Fruit fly (Drosophila melanogaster) whole organism, embryonic: ENCODE data around the gene unc-45.

Experiments
- Asciz ChIP-seq: fragments of 200-800 bp; sonication (Bioruptor generic); optimal IDR thresholded peaks from 2 replicates; lab custom pipeline; 2017; ENCODE audit warnings: missing biosample characterization, mild to moderate bottlenecking, missing genetic modification characterization, missing genetic modification reagents
- Atf3 ChIP-seq: fragments of 200-800 bp; sonication (Bioruptor generic); optimal IDR thresholded peaks from 3 replicates; lab custom pipeline; 2016; ENCODE audit warnings: missing biosample characterization, missing genetic modification characterization
- Bdp1 ChIP-seq: fragments of 200-800 bp; sonication (Bioruptor generic); optimal IDR thresholded peaks from 3 replicates; lab custom pipeline; 2016; ENCODE audit warnings: missing biosample characterization, missing genetic modification characterization
- CG12769 ChIP-seq: fragments of 200-800 bp; sonication (Bioruptor generic); optimal IDR thresholded peaks from 2 replicates; lab custom pipeline; 2019; ENCODE audit warnings: missing biosample characterization, mild to moderate bottlenecking, missing genetic modification characterization, moderate library complexity
- CG13894 ChIP-seq: fragments of 200-800 bp; sonication (Bioruptor generic); optimal IDR thresholded peaks from 3 replicates; lab custom pipeline; 2018; ENCODE audit warnings: missing biosample characterization, mild to moderate bottlenecking, missing genetic modification characterization, moderate library complexity
- CG14441 ChIP-seq: fragments of 200-800 bp; sonication (Bioruptor generic); IDR thresholded peaks from 2 replicates; pipeline ENCODE4 v1.3.6; 2022; ENCODE audit warnings: missing biosample characterization, missing genetic modification characterization
- CG15011 ChIP-seq: fragments of 200-800 bp; sonication (Bioruptor generic); optimal IDR thresholded peaks from 3 replicates; lab custom pipeline; 2018; ENCODE audit warnings: missing biosample characterization, mild to moderate bottlenecking, missing genetic modification characterization
- CG15073 ChIP-seq: fragments of 200-800 bp; sonication (Bioruptor generic); optimal IDR thresholded peaks from 2 replicates; lab custom pipeline; 2016; ENCODE audit warnings: missing biosample characterization, missing genetic modification characterization
- CG30431 ChIP-seq: fragments of 200-800 bp; sonication (Bioruptor generic); optimal IDR thresholded peaks from 2 replicates; lab custom pipeline; 2017; ENCODE audit warnings: missing biosample characterization, missing genetic modification characterization
- CG34224 ChIP-seq: fragments of 200-800 bp; sonication (Bioruptor generic); IDR thresholded peaks from 3 replicates; pipeline ENCODE4 v1.3.6; 2022; ENCODE audit warnings: missing biosample characterization, missing genetic modification characterization; ENCODE audit not compliant: partially characterized antibody
- CG3995 ChIP-seq: fragments of 200-800 bp; sonication (Bioruptor generic); optimal IDR thresholded peaks from 3 replicates; lab custom pipeline; 2016; ENCODE audit warnings: missing biosample characterization, missing genetic modification characterization
- CG4282 ChIP-seq: fragments of 200-800 bp; sonication (Bioruptor generic); optimal IDR thresholded peaks from 2 replicates; lab custom pipeline; 2016; ENCODE audit warnings: missing biosample characterization, missing genetic modification characterization
- CG5245 ChIP-seq: fragments of 200-800 bp; sonication (Bioruptor generic); optimal IDR thresholded peaks from 3 replicates; lab custom pipeline; 2016; ENCODE audit warnings: missing biosample characterization, missing genetic modification characterization
- CG5953 ChIP-seq: fragments of 200-800 bp; sonication (Bioruptor generic); IDR thresholded peaks from 2 replicates; pipeline ENCODE4 v1.3.6; 2022; ENCODE audit warnings: missing biosample characterization, missing genetic modification characterization
- CG6175 ChIP-seq: fragments of 200-800 bp; sonication (Bioruptor generic); IDR thresholded peaks from 3 replicates; pipeline ENCODE4 v1.3.6; 2022; ENCODE audit warnings: missing biosample characterization, missing genetic modification characterization
- CG6272 ChIP-seq: fragments of 200-800 bp; sonication (Bioruptor generic); IDR thresholded peaks from 2 replicates; pipeline ENCODE4 v1.3.6; 2022; ENCODE audit warnings: missing biosample characterization, missing genetic modification characterization
- CG6791 ChIP-seq: fragments of 200-800 bp; sonication (Bioruptor generic); IDR thresholded peaks from 3 replicates; pipeline ENCODE4 v1.3.6; 2022; ENCODE audit warnings: missing biosample characterization, missing genetic modification characterization; ENCODE audit not compliant: partially characterized antibody
- CG7963 ChIP-seq: fragments of 200-800 bp; sonication (Bioruptor generic); IDR thresholded peaks from 3 replicates; pipeline ENCODE4 v1.3.6; 2022; ENCODE audit warnings: missing biosample characterization, missing genetic modification characterization; ENCODE audit not compliant: partially characterized antibody
- CG9876 ChIP-seq: fragments of 200-800 bp; sonication (Bioruptor generic); optimal IDR thresholded peaks from 2 replicates; lab custom pipeline; 2016; ENCODE audit warnings: missing biosample characterization, missing genetic modification characterization
- CTCF ChIP-seq: fragments of 200-800 bp; sonication (Bioruptor generic); optimal IDR thresholded peaks from 2 replicates; lab custom pipeline; 2017; ENCODE audit warnings: missing biosample characterization, mild to moderate bottlenecking, missing genetic modification characterization, moderate library complexity
- D19B ChIP-seq: fragments of 200-800 bp; sonication (Bioruptor generic); optimal IDR thresholded peaks from 2 replicates; lab custom pipeline; 2017; ENCODE audit warnings: missing biosample characterization, mild to moderate bottlenecking, missing genetic modification characterization
- Dip3 ChIP-seq: fragments of 200-800 bp; sonication (Bioruptor generic); optimal IDR thresholded peaks from 3 replicates; lab custom pipeline; 2016; ENCODE audit warnings: missing biosample characterization, missing genetic modification characterization
- Hand ChIP-seq: fragments of 200-800 bp; sonication (Bioruptor generic); optimal IDR thresholded peaks from 2 replicates; lab custom pipeline; 2017; ENCODE audit warnings: mild to moderate bottlenecking, missing biosample characterization, missing genetic modification reagents, missing genetic modification characterization
- HmgZ ChIP-seq: fragments of 200-800 bp; sonication (Bioruptor generic); optimal IDR thresholded peaks from 2 replicates; lab custom pipeline; 2018; ENCODE audit warnings: missing biosample characterization, mild to moderate bottlenecking, missing genetic modification characterization
- Mes4 ChIP-seq: fragments of 200-800 bp; sonication (Bioruptor generic); optimal IDR thresholded peaks from 2 replicates; lab custom pipeline; 2016; ENCODE audit warnings: missing biosample characterization, missing genetic modification characterization
- Sox100B ChIP-seq: fragments of 200-800 bp; sonication (Bioruptor generic); optimal IDR thresholded peaks from 3 replicates; lab custom pipeline; 2018; ENCODE audit warnings: missing biosample characterization, mild to moderate bottlenecking, missing genetic modification characterization
- Ssrp ChIP-seq: fragments of 200-800 bp; sonication (Bioruptor generic); optimal IDR thresholded peaks from 2 replicates; lab custom pipeline; 2018; ENCODE audit warnings: missing biosample characterization, mild to moderate bottlenecking, missing genetic modification characterization, moderate library complexity
- Tbp ChIP-seq: fragments of >200 bp; optimal IDR thresholded peaks from 2 replicates; lab custom pipeline; 2018; ENCODE audit warnings: missing biosample characterization, missing genetic modification characterization
- ase ChIP-seq: fragments of 200-800 bp; sonication (Bioruptor generic); IDR thresholded peaks from 3 replicates; pipeline ENCODE4 v1.3.6; 2022; ENCODE audit warnings: missing biosample characterization, missing genetic modification characterization
- ash1 ChIP-seq: fragments of 200-800 bp; sonication (Bioruptor generic); optimal IDR thresholded peaks from 2 replicates; lab custom pipeline; 2018; ENCODE audit warnings: missing biosample characterization, mild to moderate bottlenecking, missing genetic modification characterization
- ci ChIP-seq: fragments of 200-800 bp; sonication (Bioruptor generic); IDR thresholded peaks from 3 replicates; pipeline ENCODE4 v1.3.6; 2022; ENCODE audit warnings: missing biosample characterization, missing genetic modification characterization
- croc ChIP-seq: fragments of 200-800 bp; sonication (Bioruptor generic); conservative IDR thresholded peaks from 3 replicates; pipeline ENCODE4 v1.3.6; 2022; ENCODE audit warnings: missing biosample characterization, missing genetic modification characterization
- cwo ChIP-seq: fragments of 200-800 bp; sonication (Bioruptor generic); optimal IDR thresholded peaks from 3 replicates; lab custom pipeline; 2017; ENCODE audit warnings: missing biosample characterization, missing genetic modification characterization, mild to moderate bottlenecking, moderate library complexity, missing genetic modification reagents
- dmrt11E ChIP-seq: fragments of 200-800 bp; sonication (Bioruptor generic); optimal IDR thresholded peaks from 3 replicates; lab custom pipeline; 2018; ENCODE audit warnings: missing biosample characterization, mild to moderate bottlenecking, missing genetic modification characterization, moderate library complexity
- gcm2 ChIP-seq: fragments of 200-800 bp; sonication (Bioruptor generic); optimal IDR thresholded peaks from 2 replicates; lab custom pipeline; 2016; ENCODE audit warnings: missing biosample characterization, missing genetic modification characterization
- grau ChIP-seq: fragments of 200-800 bp; optimal IDR thresholded peaks from 3 replicates; lab custom pipeline; 2019; ENCODE audit warnings: missing biosample characterization, mild to moderate bottlenecking, missing genetic modification characterization, moderate library complexity
- gt ChIP-seq: fragments of 200-800 bp; sonication (Bioruptor generic); IDR thresholded peaks from 2 replicates; pipeline ENCODE4 v1.3.6; 2022; ENCODE audit warnings: missing biosample characterization, missing genetic modification characterization
- ham ChIP-seq: fragments of 200-800 bp; sonication (Bioruptor generic); IDR thresholded peaks from 2 replicates; pipeline ENCODE4 v1.3.6; 2022; ENCODE audit warnings: missing biosample characterization, missing genetic modification characterization
- hb ChIP-seq: fragments of 200-800 bp; sonication (Bioruptor generic); IDR thresholded peaks from 3 replicates; pipeline ENCODE4 v1.3.6; 2022; ENCODE audit warnings: missing biosample characterization, missing genetic modification characterization; ENCODE audit not compliant: partially characterized antibody
- her ChIP-seq: fragments of 200-800 bp; sonication (Bioruptor generic); optimal IDR thresholded peaks from 2 replicates; lab custom pipeline; 2016; ENCODE audit warnings: missing biosample characterization, missing genetic modification characterization
- hth ChIP-seq: fragments of >200 bp; optimal IDR thresholded peaks from 2 replicates; lab custom pipeline; 2017; ENCODE audit warnings: inconsistent platforms
- lola ChIP-seq, 3 experiments: fragments of >200 bp in 2 of 3; fragments of 200-800 bp in 1 of 3; sonication (Bioruptor generic) in 1 of 3; optimal IDR thresholded peaks; 2 replicates each; lab custom pipeline; 2017 to 2019; ENCODE audit warnings: missing biosample characterization in 3 of 3, missing genetic modification characterization in 3 of 3, mild to moderate bottlenecking in 1 of 3, moderate library complexity in 1 of 3
- luna ChIP-seq: fragments of 200-800 bp; sonication (Bioruptor generic); optimal IDR thresholded peaks from 2 replicates; lab custom pipeline; 2016; ENCODE audit warnings: missing biosample characterization, missing genetic modification characterization
- mam ChIP-seq: fragments of 200-800 bp; sonication (Bioruptor generic); optimal IDR thresholded peaks from 3 replicates; lab custom pipeline; 2016; ENCODE audit warnings: missing biosample characterization, missing genetic modification characterization
- nau ChIP-seq: fragments of 200-800 bp; sonication (Bioruptor generic); optimal IDR thresholded peaks from 3 replicates; lab custom pipeline; 2017; ENCODE audit warnings: missing biosample characterization, mild to moderate bottlenecking, missing genetic modification characterization, missing genetic modification reagents
- peb ChIP-seq: fragments of 200-800 bp; sonication (Bioruptor generic); IDR thresholded peaks from 2 replicates; pipeline ENCODE4 v1.3.6; 2022; ENCODE audit warnings: missing biosample characterization, missing genetic modification characterization
- phol ChIP-seq: fragments of 200-800 bp; sonication (Bioruptor generic); optimal IDR thresholded peaks from 3 replicates; lab custom pipeline; 2018; ENCODE audit warnings: missing biosample characterization, mild to moderate bottlenecking, missing genetic modification characterization, moderate library complexity
- sens-2 ChIP-seq: fragments of 200-800 bp; sonication (Bioruptor generic); IDR thresholded peaks from 2 replicates; pipeline ENCODE4 v1.3.6; 2022; ENCODE audit warnings: missing biosample characterization, missing genetic modification characterization
- slbo ChIP-seq: fragments of 200-800 bp; sonication (Bioruptor generic); IDR thresholded peaks from 2 replicates; pipeline ENCODE4 v1.3.6; 2022; ENCODE audit warnings: missing biosample characterization, missing genetic modification characterization
- tgo ChIP-seq: fragments of 200-800 bp; sonication (Bioruptor generic); IDR thresholded peaks from 3 replicates; pipeline ENCODE4 v1.3.6; 2022; ENCODE audit warnings: missing biosample characterization, missing genetic modification characterization
- tna ChIP-seq: fragments of 200-800 bp; sonication (Bioruptor generic); IDR thresholded peaks from 2 replicates; pipeline ENCODE4 v1.3.6; 2022; ENCODE audit warnings: missing biosample characterization, missing genetic modification characterization; ENCODE audit not compliant: partially characterized antibody

Gene unc-45

DNA sequence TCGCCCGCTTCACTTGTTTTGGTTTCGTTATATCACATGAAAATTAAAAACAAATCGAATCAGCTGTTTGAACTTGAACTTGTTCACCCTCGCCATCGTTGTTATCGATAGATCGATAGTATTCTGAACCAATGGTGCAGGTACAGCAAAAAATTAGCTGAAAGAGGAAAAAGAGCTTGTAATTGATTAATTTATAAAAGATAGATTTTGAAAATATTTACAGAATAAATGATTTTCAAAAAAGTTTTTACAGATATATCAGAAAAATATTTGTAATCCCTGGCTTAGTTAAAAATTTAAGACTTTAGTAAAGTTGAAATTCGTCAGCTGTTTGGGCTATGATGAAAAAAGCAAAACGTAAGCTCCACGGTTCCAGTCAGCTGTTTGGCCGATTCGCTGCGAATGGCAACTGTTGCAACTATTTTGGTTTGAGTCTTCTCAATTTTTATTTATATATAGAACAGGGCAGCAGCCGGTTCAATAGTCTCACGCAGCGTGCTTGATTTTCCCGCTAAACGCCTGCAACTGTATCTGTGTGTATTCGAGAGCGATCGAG, at the start of gene unc-45, which contains the start of gene CG11035 (continued):
- TF ChIP-seq tna (GFP tag; lab: Robert Waterston, UW) (no peak; the same call in 1 of the 2 replicates), CG15011 (GFP tag; lab: Kevin White, UChicago) (no peak), CG4282 (no peak), grau (peak; percentile 58), Ssrp (tag; lab: Kevin White, UChicago) (no peak), CG6272 (GFP tag; lab: Robert Waterston, UW) (0 out of 2 replicates have a peak, but pooled peaks have one; percentile 12), croc (GFP tag; lab: Robert Waterston, UW) (no peak), Asciz (GFP tag; lab: Kevin White, UChicago) (no peak), CG30431 (no peak), dmrt11E (tag; lab: Kevin White, UChicago) (peak; percentile 22), slbo (GFP tag; lab: Robert Waterston, UW) (no peak; the same call in 1 of the 2 replicates), sens-2 (GFP tag; lab: Robert Waterston, UW) (no peak), CG13894 (tag; lab: Kevin White, UChicago) (no peak), Dip3 (GFP tag; lab: Kevin White, UChicago) (no peak), CG6175 (no peak), gt (GFP tag; lab: Robert Waterston, UW) (no peak), D19B (no peak), CG6791 (GFP tag; lab: Robert Waterston, UW) (peak; percentile 79), Bdp1 (GFP tag; lab: Kevin White, UChicago) (no peak), Atf3 (GFP tag; lab: Kevin White, UChicago) (no peak), CG5245 (GFP tag; lab: Kevin White, UChicago) (no peak), cwo (no peak), tgo (GFP tag; lab: Robert Waterston, UW) (peak; percentile 54), lola (GFP tag; optimal IDR thresholded peaks at IDR 0.05; lab: Kevin White, UChicago) (peak in 1 of 3 experiments; percentile 32), CG34224 (GFP tag; lab: Robert Waterston, UW) (peak; percentile 64; the same call in 2 of the 3 replicates), ci (GFP tag; lab: Robert Waterston, UW) (no peak), CG12769 (tag; lab: Kevin White, UChicago) (no peak), hb (GFP tag; lab: Robert Waterston, UW) (no peak; the same call in 2 of the 3 replicates), CG15073 (no peak), her (GFP tag; lab: Kevin White, UChicago) (no peak), Hand (no peak), ham (GFP tag; lab: Robert Waterston, UW) (no peak), Sox100B (peak; percentile 49), gcm2 (GFP tag; lab: Kevin White, UChicago) (no peak), nau (no peak), CG9876 (GFP tag; lab: Kevin White, UChicago) (no peak), CG3995 (GFP tag; lab: Kevin White, UChicago) (peak; percentile 19), peb (no peak), CG14441 (GFP tag; lab: Robert Waterston, UW) (no peak; the same call in 1 of the 2 replicates), Mes4 (GFP tag; lab: Kevin White, UChicago) (no peak), luna (GFP tag; lab: Kevin White, UChicago) (no peak), CTCF (GFP tag; lab: Kevin White, UChicago) (no peak), CG5953 (GFP tag; lab: Robert Waterston, UW) (no peak), hth (lab: Kevin White, UChicago) (no peak), HmgZ (peak; percentile 30), ase (GFP tag; lab: Robert Waterston, UW) (no peak), mam (GFP tag; lab: Kevin White, UChicago) (peak; percentile 78), ash1 (GFP tag; lab: Kevin White, UChicago) (no peak), CG7963 (GFP tag; lab: Robert Waterston, UW) (0 out of 3 replicates have a peak, but pooled peaks have one; percentile 42), phol (peak; percentile 71), Tbp (GFP tag; lab: Kevin White, UChicago) (no peak)
